Worm (Caenorhabditis elegans) whole organism, late embryonic: Measurements from ENCODE around the gene hrpu-2.

Source experiments
- ceh-2 ChIP-seq: sonication (generic microtip); optimal IDR thresholded peaks from 2 replicates; lab custom pipeline; 2016; ENCODE audit warnings: missing genotype, missing genetic modification characterization, missing compliant biosample characterization
- elt-2 ChIP-seq: sonication (generic microtip); optimal IDR thresholded peaks from 2 replicates; lab custom pipeline; 2016; ENCODE audit warnings: missing genetic modification reagents, missing genetic modification characterization, missing compliant biosample characterization
- fkh-10 ChIP-seq: fragments of 150-350 bp; optimal IDR thresholded peaks from 2 replicates; lab custom pipeline; 2014; ENCODE audit warnings: missing biosample characterization, missing genetic modification reagents, missing genetic modification characterization
- madf-2 ChIP-seq: sonication (generic microtip); optimal IDR thresholded peaks from 2 replicates; lab custom pipeline; 2017; ENCODE audit warnings: missing genetic modification characterization, missing compliant biosample characterization
- nhr-11 ChIP-seq: fragments of 150-350 bp; optimal IDR thresholded peaks from 2 replicates; lab custom pipeline; 2014; ENCODE audit warnings: missing biosample characterization, missing genetic modification characterization
- pqm-1 ChIP-seq: sonication (generic microtip); optimal IDR thresholded peaks from 2 replicates; lab custom pipeline; 2016; ENCODE audit warnings: missing genetic modification characterization, missing compliant biosample characterization
- sox-2 ChIP-seq: fragments of 200-800 bp; sonication (Bioruptor generic); IDR thresholded peaks from 2 replicates; pipeline ENCODE4 v1.3.6; 2022; ENCODE audit warnings: missing genetic modification reagents, missing genetic modification characterization, missing compliant biosample characterization

- TF ChIP-seq elt-2 (tag; lab: Kevin White, UChicago) (no peak), pqm-1 (tag; lab: Kevin White, UChicago) (no peak), madf-2 (tag; lab: Kevin White, UChicago) (no peak), sox-2 (no peak), fkh-10 (GFP tag; lab: Kevin White, UChicago) (no peak), ceh-2 (tag; lab: Kevin White, UChicago) (no peak), nhr-11 (tag; lab: Kevin White, UChicago) (no peak)
These were observed 40.2 kb upstream of the hrpu-2 start for ce11 chrIV:2137478-2137877.
